Fruit fly (Drosophila melanogaster) whole organism, embryonic: ENCODE results near the gene Ir67b.
A peak's percentile ranks its signal among the peaks of the same experiment; 100 is the strongest.

Experiments used
- CG10147 ChIP-seq: fragments of 200-800 bp; sonication (Bioruptor generic); optimal IDR thresholded peaks from 2 replicates; lab custom pipeline; 2019; ENCODE audit warnings: missing biosample characterization, mild to moderate bottlenecking, missing genetic modification characterization, moderate library complexity
- CG10274 ChIP-seq: fragments of 200-800 bp; sonication (Bioruptor generic); optimal IDR thresholded peaks from 3 replicates; lab custom pipeline; 2017; ENCODE audit warnings: missing biosample characterization, mild to moderate bottlenecking, missing genetic modification characterization
- CG10431 ChIP-seq: fragments of 200-800 bp; sonication (Bioruptor generic); optimal IDR thresholded peaks from 3 replicates; lab custom pipeline; 2018; ENCODE audit warnings: missing biosample characterization, mild to moderate bottlenecking, missing genetic modification characterization
- CG11398 ChIP-seq: fragments of 200-800 bp; sonication (Bioruptor generic); optimal IDR thresholded peaks from 2 replicates; lab custom pipeline; 2016; ENCODE audit warnings: missing biosample characterization, missing genetic modification characterization
- CG12219 ChIP-seq: fragments of 200-800 bp; sonication (Bioruptor generic); optimal IDR thresholded peaks from 3 replicates; lab custom pipeline; 2018; ENCODE audit warnings: missing biosample characterization, mild to moderate bottlenecking, missing genetic modification characterization
- CG13296 ChIP-seq: fragments of 200-800 bp; sonication (Bioruptor generic); optimal IDR thresholded peaks from 3 replicates; lab custom pipeline; 2018; ENCODE audit warnings: missing biosample characterization, mild to moderate bottlenecking, missing genetic modification characterization
- CG14710 ChIP-seq: fragments of 200-800 bp; sonication (Bioruptor generic); optimal IDR thresholded peaks from 3 replicates; lab custom pipeline; 2019; ENCODE audit warnings: missing biosample characterization, mild to moderate bottlenecking, missing genetic modification characterization, moderate library complexity
- CG14860 ChIP-seq: fragments of 200-800 bp; sonication (Bioruptor generic); IDR thresholded peaks from 3 replicates; pipeline ENCODE4 v1.3.6; 2022; ENCODE audit warnings: missing biosample characterization, missing genetic modification characterization; ENCODE audit not compliant: partially characterized antibody
- CG15073 ChIP-seq: fragments of 200-800 bp; sonication (Bioruptor generic); optimal IDR thresholded peaks from 2 replicates; lab custom pipeline; 2016; ENCODE audit warnings: missing biosample characterization, missing genetic modification characterization
- CG15601 ChIP-seq: fragments of 200-800 bp; sonication (Bioruptor generic); optimal IDR thresholded peaks from 3 replicates; lab custom pipeline; 2019; ENCODE audit warnings: missing biosample characterization, mild to moderate bottlenecking, missing genetic modification characterization, moderate library complexity
- CG17568 ChIP-seq: fragments of 200-800 bp; sonication (Bioruptor generic); optimal IDR thresholded peaks from 2 replicates; lab custom pipeline; 2018; ENCODE audit warnings: missing biosample characterization, mild to moderate bottlenecking, missing genetic modification characterization, moderate library complexity
- CG3163 ChIP-seq: fragments of 200-800 bp; sonication (Bioruptor generic); optimal IDR thresholded peaks from 3 replicates; lab custom pipeline; 2016; ENCODE audit warnings: missing biosample characterization, missing genetic modification characterization
- CG3847 ChIP-seq: fragments of 200-800 bp; sonication (Bioruptor generic); IDR thresholded peaks from 2 replicates; pipeline ENCODE4 v1.3.6; 2022; ENCODE audit warnings: missing biosample characterization, missing genetic modification characterization
- CG4360 ChIP-seq: fragments of 200-800 bp; sonication (Bioruptor generic); IDR thresholded peaks from 2 replicates; pipeline ENCODE4 v1.3.6; 2022; ENCODE audit warnings: missing biosample characterization, missing genetic modification characterization
- CG5180 ChIP-seq: fragments of 200-800 bp; sonication (Bioruptor generic); optimal IDR thresholded peaks from 3 replicates; lab custom pipeline; 2017; ENCODE audit warnings: missing biosample characterization, missing genetic modification characterization, mild to moderate bottlenecking, moderate library complexity, missing genetic modification reagents
- CG6254 ChIP-seq: fragments of 200-800 bp; sonication (Bioruptor generic); optimal IDR thresholded peaks from 3 replicates; lab custom pipeline; 2017; ENCODE audit warnings: mild to moderate bottlenecking, missing biosample characterization, missing genetic modification reagents, missing genetic modification characterization
- CG6689 ChIP-seq: fragments of 200-800 bp; sonication (Bioruptor generic); IDR thresholded peaks from 2 replicates; pipeline ENCODE4 v1.3.6; 2022; ENCODE audit warnings: missing biosample characterization, missing genetic modification characterization
- CG7357 ChIP-seq: fragments of 200-800 bp; sonication (Bioruptor generic); IDR thresholded peaks from 3 replicates; pipeline ENCODE4 v1.3.6; 2022; ENCODE audit warnings: missing biosample characterization, missing genetic modification characterization
- CG8281 ChIP-seq: fragments of 200-800 bp; sonication (Bioruptor generic); optimal IDR thresholded peaks from 2 replicates; lab custom pipeline; 2018; ENCODE audit warnings: missing biosample characterization, mild to moderate bottlenecking, missing genetic modification characterization, moderate library complexity
- CG8924 ChIP-seq: fragments of 200-800 bp; optimal IDR thresholded peaks from 3 replicates; lab custom pipeline; 2019; ENCODE audit warnings: missing biosample characterization, mild to moderate bottlenecking, missing genetic modification characterization, moderate library complexity
- Deaf1 ChIP-seq: fragments of 200-800 bp; optimal IDR thresholded peaks from 3 replicates; lab custom pipeline; 2019; ENCODE audit warnings: missing biosample characterization, mild to moderate bottlenecking, missing genetic modification characterization, moderate library complexity
- HLH4C ChIP-seq: fragments of 200-800 bp; sonication (Bioruptor generic); IDR thresholded peaks from 3 replicates; pipeline ENCODE4 v1.3.6; 2022; ENCODE audit warnings: missing biosample characterization, missing genetic modification characterization; ENCODE audit not compliant: partially characterized antibody
- Hand ChIP-seq: fragments of 200-800 bp; sonication (Bioruptor generic); optimal IDR thresholded peaks from 2 replicates; lab custom pipeline; 2017; ENCODE audit warnings: mild to moderate bottlenecking, missing biosample characterization, missing genetic modification reagents, missing genetic modification characterization
- Jarid2 ChIP-seq: fragments of 200-800 bp; sonication (Bioruptor generic); optimal IDR thresholded peaks from 3 replicates; lab custom pipeline; 2017; ENCODE audit warnings: mild to moderate bottlenecking, missing biosample characterization, missing genetic modification reagents, missing genetic modification characterization
- Neu2 ChIP-seq: fragments of 200-800 bp; sonication (Bioruptor generic); optimal IDR thresholded peaks from 3 replicates; lab custom pipeline; 2016; ENCODE audit warnings: missing biosample characterization, missing genetic modification characterization, borderline replicate concordance
- Oli ChIP-seq: fragments of 200-800 bp; sonication (Bioruptor generic); optimal IDR thresholded peaks from 2 replicates; lab custom pipeline; 2018; ENCODE audit warnings: missing biosample characterization, mild to moderate bottlenecking, missing genetic modification characterization, moderate library complexity
- Ptx1 ChIP-seq: fragments of 200-800 bp; sonication (Bioruptor generic); IDR thresholded peaks from 2 replicates; pipeline ENCODE4 v1.3.6; 2022; ENCODE audit warnings: missing biosample characterization, missing genetic modification characterization
- Sin3A ChIP-seq: fragments of >200 bp; optimal IDR thresholded peaks from 2 replicates; lab custom pipeline; 2018
- Six4 ChIP-seq: fragments of 200-800 bp; sonication (Bioruptor generic); optimal IDR thresholded peaks from 2 replicates; lab custom pipeline; 2016; ENCODE audit warnings: missing biosample characterization, missing genetic modification characterization
- Sox100B ChIP-seq: fragments of 200-800 bp; sonication (Bioruptor generic); optimal IDR thresholded peaks from 3 replicates; lab custom pipeline; 2018; ENCODE audit warnings: missing biosample characterization, mild to moderate bottlenecking, missing genetic modification characterization
- Taf1 ChIP-seq: fragments of 200-800 bp; sonication (Bioruptor generic); IDR thresholded peaks from 2 replicates; pipeline ENCODE4 v1.3.6; 2022; ENCODE audit warnings: missing biosample characterization, missing genetic modification characterization
- Xbp1 ChIP-seq: fragments of 200-800 bp; sonication (Bioruptor generic); optimal IDR thresholded peaks from 3 replicates; lab custom pipeline; 2016; ENCODE audit warnings: missing biosample characterization, mild to moderate bottlenecking, missing genetic modification characterization
- abd-A ChIP-seq: fragments of 200-800 bp; sonication (Bioruptor generic); optimal IDR thresholded peaks from 3 replicates; lab custom pipeline; 2019; ENCODE audit warnings: missing biosample characterization, mild to moderate bottlenecking, missing genetic modification characterization, moderate library complexity
- al ChIP-seq: fragments of 200-800 bp; sonication (Bioruptor generic); IDR thresholded peaks from 2 replicates; pipeline ENCODE4 v1.3.6; 2022; ENCODE audit warnings: missing biosample characterization, missing genetic modification characterization
- bcd ChIP-seq: fragments of 200-800 bp; sonication (Bioruptor generic); optimal IDR thresholded peaks from 2 replicates; lab custom pipeline; 2017; ENCODE audit warnings: missing biosample characterization, mild to moderate bottlenecking, missing genetic modification characterization
- ci ChIP-seq: fragments of 200-800 bp; sonication (Bioruptor generic); IDR thresholded peaks from 3 replicates; pipeline ENCODE4 v1.3.6; 2022; ENCODE audit warnings: missing biosample characterization, missing genetic modification characterization
- crp ChIP-seq, 2 experiments: fragments of 200-800 bp; sonication (Bioruptor generic); optimal IDR thresholded peaks; 2 replicates in 1 of 2; 3 replicates in 1 of 2; lab custom pipeline; 2017; ENCODE audit warnings: missing biosample characterization in 2 of 2, missing genetic modification characterization in 2 of 2, mild to moderate bottlenecking in 1 of 2, moderate library complexity in 1 of 2
- cwo ChIP-seq: fragments of 200-800 bp; sonication (Bioruptor generic); optimal IDR thresholded peaks from 3 replicates; lab custom pipeline; 2017; ENCODE audit warnings: missing biosample characterization, missing genetic modification characterization, mild to moderate bottlenecking, moderate library complexity, missing genetic modification reagents
- dan ChIP-seq: fragments of 200-800 bp; sonication (Bioruptor generic); IDR thresholded peaks from 2 replicates; pipeline ENCODE4 v1.3.6; 2022; ENCODE audit warnings: missing biosample characterization, missing genetic modification characterization
- fd96Cb ChIP-seq: fragments of 200-800 bp; sonication (Bioruptor generic); optimal IDR thresholded peaks from 2 replicates; lab custom pipeline; 2018; ENCODE audit warnings: missing biosample characterization, mild to moderate bottlenecking, missing genetic modification characterization, moderate library complexity
- fru ChIP-seq: fragments of >200 bp; optimal IDR thresholded peaks from 2 replicates; lab custom pipeline; 2017
- fu2 ChIP-seq: fragments of 200-800 bp; sonication (Bioruptor generic); optimal IDR thresholded peaks from 2 replicates; lab custom pipeline; 2016; ENCODE audit warnings: missing biosample characterization, missing genetic modification characterization
- ham ChIP-seq: fragments of 200-800 bp; sonication (Bioruptor generic); IDR thresholded peaks from 2 replicates; pipeline ENCODE4 v1.3.6; 2022; ENCODE audit warnings: missing biosample characterization, missing genetic modification characterization
- lmd ChIP-seq: fragments of 200-800 bp; sonication (Bioruptor generic); IDR thresholded peaks from 2 replicates; pipeline ENCODE4 v1.3.6; 2022; ENCODE audit warnings: missing biosample characterization, missing genetic modification characterization
- nom ChIP-seq: fragments of 200-800 bp; sonication (Bioruptor generic); optimal IDR thresholded peaks from 2 replicates; lab custom pipeline; 2017; ENCODE audit warnings: missing biosample characterization, missing genetic modification characterization, mild to moderate bottlenecking, moderate library complexity, missing genetic modification reagents
- org-1 ChIP-seq: fragments of 200-800 bp; sonication (Bioruptor generic); optimal IDR thresholded peaks from 2 replicates; lab custom pipeline; 2017; ENCODE audit warnings: missing biosample characterization, missing genetic modification characterization
- pan ChIP-seq, 4 experiments: fragments of >200 bp in 3 of 4; fragments of 200-800 bp in 1 of 4; sonication (Bioruptor generic) in 1 of 4; optimal IDR thresholded peaks in 3 of 4; IDR thresholded peaks in 1 of 4; 2 replicates each; pipeline versions ENCODE4 v1.3.6 to Lab custom; 2017 to 2022; ENCODE audit warnings: missing biosample characterization in 2 of 4, missing genetic modification characterization in 2 of 4, mixed read lengths in 1 of 4
- psq ChIP-seq: fragments of 200-800 bp; sonication (Bioruptor generic); optimal IDR thresholded peaks from 2 replicates; lab custom pipeline; 2017; ENCODE audit warnings: missing biosample characterization, missing genetic modification characterization
- schlank ChIP-seq: fragments of 200-800 bp; sonication (Bioruptor generic); optimal IDR thresholded peaks from 2 replicates; lab custom pipeline; 2018; ENCODE audit warnings: missing biosample characterization, mild to moderate bottlenecking, missing genetic modification characterization
- tna ChIP-seq: fragments of 200-800 bp; sonication (Bioruptor generic); IDR thresholded peaks from 2 replicates; pipeline ENCODE4 v1.3.6; 2022; ENCODE audit warnings: missing biosample characterization, missing genetic modification characterization; ENCODE audit not compliant: partially characterized antibody
- z ChIP-seq: fragments of 200-800 bp; sonication (Bioruptor generic); IDR thresholded peaks from 3 replicates; pipeline ENCODE4 v1.3.6; 2022; ENCODE audit warnings: missing biosample characterization, missing genetic modification characterization

Gene Ir67b

DNA sequence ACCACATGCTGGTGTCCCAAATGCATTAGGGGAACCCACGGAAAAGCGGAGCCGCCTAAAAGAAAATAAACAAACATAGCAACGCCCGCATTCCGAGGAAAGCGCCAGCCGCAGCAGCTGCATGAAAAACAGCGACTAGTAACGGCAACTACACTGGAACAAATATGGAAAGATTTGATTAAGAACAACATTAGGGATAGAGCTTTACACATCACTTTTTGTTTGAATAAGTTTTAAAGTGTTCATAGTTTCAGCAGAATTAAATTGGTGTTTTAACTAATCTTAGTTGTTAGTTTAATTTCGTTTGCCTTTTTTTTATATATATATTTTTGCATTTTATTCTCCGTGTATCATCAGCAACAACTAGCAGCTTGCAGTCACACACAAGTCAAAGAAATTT is 3.8 kb downstream of the Ir67b start (continued):
- TF ChIP-seq z (GFP tag; lab: Robert Waterston, UW): no peak
- no peak for TF ChIP-seq Jarid2 (GFP tag; lab: Kevin White, UChicago)
- no peak for TF ChIP-seq Neu2 (GFP tag; lab: Kevin White, UChicago)
- TF ChIP-seq psq (GFP tag; lab: Kevin White, UChicago): no peak
- TF ChIP-seq fu2 (GFP tag; lab: Kevin White, UChicago): no peak
- no peak for TF ChIP-seq CG6254
- peak; percentile 44 for TF ChIP-seq Xbp1
- no peak for TF ChIP-seq Six4 (GFP tag; lab: Kevin White, UChicago)
- TF ChIP-seq CG10431: no peak
- TF ChIP-seq Hand (GFP tag; lab: Kevin White, UChicago): no peak
- TF ChIP-seq CG12219: no peak
- peak; percentile 44 for TF ChIP-seq CG15601 (tag; lab: Kevin White, UChicago)
- no peak for TF ChIP-seq CG10147 (GFP tag; lab: Kevin White, UChicago)
- no peak for TF ChIP-seq tna (GFP tag; lab: Robert Waterston, UW)
- no peak for TF ChIP-seq abd-A
- no peak for TF ChIP-seq CG8281
- TF ChIP-seq CG4360 (GFP tag; lab: Robert Waterston, UW): no peak
- peak; percentile 17 for TF ChIP-seq bcd (GFP tag; lab: Kevin White, UChicago)
- peak; percentile 37 for TF ChIP-seq CG14710 (tag; lab: Kevin White, UChicago)
- TF ChIP-seq CG8924: no peak
- TF ChIP-seq crp (GFP tag; optimal IDR thresholded peaks at IDR 0.05; lab: Kevin White, UChicago): no peak
- TF ChIP-seq Ptx1 (GFP tag; lab: Robert Waterston, UW): no peak
- TF ChIP-seq cwo (GFP tag; lab: Kevin White, UChicago): no peak
- peak; percentile 57 for TF ChIP-seq fd96Cb (tag; lab: Kevin White, UChicago)
- TF ChIP-seq CG6689 (GFP tag; lab: Robert Waterston, UW): 0 out of 2 replicates have a peak, but pooled peaks have one; percentile 20
- TF ChIP-seq dan: no peak
- TF ChIP-seq Taf1 (GFP tag; lab: Robert Waterston, UW): no peak
- no peak for TF ChIP-seq CG5180 (GFP tag; lab: Kevin White, UChicago)
- TF ChIP-seq CG13296: no peak
- no peak for TF ChIP-seq CG7357 (GFP tag; lab: Robert Waterston, UW)
- peak; percentile 43; the same call in 1 of the 2 replicates for TF ChIP-seq lmd
- TF ChIP-seq al (GFP tag; lab: Robert Waterston, UW): no peak
- no peak for TF ChIP-seq CG11398 (GFP tag; lab: Kevin White, UChicago)
- TF ChIP-seq pan (optimal IDR thresholded peaks at IDR 0.05; lab: Kevin White, UChicago): no peak
- no peak for TF ChIP-seq pan (GFP tag; optimal IDR thresholded peaks at IDR 0.05 in 1 of 2, IDR thresholded peaks at IDR 0.05 in 1 of 2)
- TF ChIP-seq schlank (tag; lab: Kevin White, UChicago): no peak
- no peak for TF ChIP-seq Deaf1
- TF ChIP-seq CG15073 (GFP tag; lab: Kevin White, UChicago): no peak
- TF ChIP-seq Sin3A: no peak
- TF ChIP-seq org-1 (GFP tag; lab: Kevin White, UChicago): no peak
- no peak for TF ChIP-seq HLH4C (GFP tag; lab: Robert Waterston, UW)
- TF ChIP-seq Sox100B (GFP tag; lab: Kevin White, UChicago): peak; percentile 41
- no peak for TF ChIP-seq CG14860 (GFP tag; lab: Robert Waterston, UW)
- no peak for TF ChIP-seq CG17568 (GFP tag; lab: Kevin White, UChicago)
- no peak for TF ChIP-seq CG10274 (GFP tag; lab: Kevin White, UChicago)
- no peak for TF ChIP-seq ham (GFP tag; lab: Robert Waterston, UW)
- TF ChIP-seq CG3163: no peak
- no peak for TF ChIP-seq nom (GFP tag; lab: Kevin White, UChicago)
- no peak for TF ChIP-seq CG3847 (GFP tag; lab: Robert Waterston, UW)
- TF ChIP-seq ci: peak; percentile 69; the same call in 2 of the 3 replicates
- TF ChIP-seq Oli (tag; lab: Kevin White, UChicago): peak; percentile 72
- TF ChIP-seq fru (lab: Kevin White, UChicago): no peak
